Fruit fly (Drosophila melanogaster): Measurements from ENCODE around the gene rdx.
A peak's percentile ranks its signal among the peaks of the same experiment; 100 is the strongest.

The rdx gene

DNA sequence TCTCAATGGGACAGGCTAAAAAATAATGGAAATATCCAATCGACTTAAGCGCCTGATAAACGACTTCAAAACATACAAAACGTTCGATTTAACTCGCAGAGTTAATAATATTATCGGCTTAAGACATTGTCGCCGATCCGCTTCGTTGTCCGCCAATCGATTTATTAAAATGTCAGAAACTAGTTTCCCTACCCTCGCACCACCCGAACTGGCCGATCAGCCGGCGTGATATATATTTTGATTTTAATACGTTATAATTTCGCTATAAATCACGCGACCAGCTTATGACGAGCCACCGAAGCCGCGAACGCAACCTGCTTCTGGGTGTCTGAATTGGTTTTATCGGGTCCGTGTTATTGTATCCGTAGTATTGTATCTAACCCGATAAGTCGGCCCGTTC is 104.3 kb downstream of the rdx start:
- TF ChIP-seq gl (tag; optimal IDR thresholded peaks at IDR 0.05) = no peak
- TF ChIP-seq CG12605 (GFP tag; IDR thresholded peaks at IDR 0.05) = no peak
- TF ChIP-seq fd96Ca (GFP tag; IDR thresholded peaks at IDR 0.05) = no peak
- no peak for TF ChIP-seq CG32121 (GFP tag; IDR thresholded peaks at IDR 0.05)
- no peak for TF ChIP-seq CG17806 (tag; optimal IDR thresholded peaks at IDR 0.05)
- no peak for TF ChIP-seq Pif1B (GFP tag; optimal IDR thresholded peaks at IDR 0.05)
- no peak for TF ChIP-seq D1 (tag; optimal IDR thresholded peaks at IDR 0.05)
- TF ChIP-seq CG13204 (GFP tag; optimal IDR thresholded peaks at IDR 0.05) = no peak
- no peak for TF ChIP-seq CG8301 (tag; optimal IDR thresholded peaks at IDR 0.05)
- no peak for TF ChIP-seq CG9948 (tag; optimal IDR thresholded peaks at IDR 0.05)
- TF ChIP-seq Snoo (tag; optimal IDR thresholded peaks at IDR 0.05) = no peak
- no peak for TF ChIP-seq Pif1A (GFP tag; optimal IDR thresholded peaks at IDR 0.05)

DNA sequence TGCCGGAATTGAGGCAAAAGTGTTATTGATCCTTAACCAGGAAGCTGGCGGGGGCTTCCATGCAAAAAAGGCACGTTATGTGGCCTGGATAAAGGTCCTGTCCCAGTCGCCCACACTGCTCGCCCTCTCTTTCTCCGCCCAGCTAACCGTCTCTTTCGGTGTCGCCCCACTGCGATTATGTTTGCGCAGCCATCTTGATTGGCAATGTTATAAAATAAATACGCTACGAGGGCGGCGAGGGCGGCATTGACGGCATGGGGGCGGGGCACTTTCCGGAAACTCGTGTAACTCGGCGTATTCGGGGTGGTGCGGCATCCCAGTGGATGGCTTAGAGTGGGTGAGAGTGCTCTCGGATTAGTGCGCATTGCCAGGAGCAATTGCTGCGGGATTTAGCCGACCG is 108.2 kb downstream of the rdx start:
- TF ChIP-seq gl (tag; optimal IDR thresholded peaks at IDR 0.05) (no peak), CG8301 (tag; optimal IDR thresholded peaks at IDR 0.05) (no peak), fd96Ca (GFP tag; IDR thresholded peaks at IDR 0.05) (no peak), CG12605 (GFP tag; IDR thresholded peaks at IDR 0.05) (no peak), rn (GFP tag; IDR thresholded peaks at IDR 0.05) (no peak), CG15710 (tag; optimal IDR thresholded peaks at IDR 0.05) (no peak), Pif1A (GFP tag; optimal IDR thresholded peaks at IDR 0.05) (no peak), CG9948 (tag; optimal IDR thresholded peaks at IDR 0.05) (no peak), CG32121 (GFP tag; IDR thresholded peaks at IDR 0.05) (no peak), CG10348 (GFP tag; IDR thresholded peaks at IDR 0.05) (no peak), CG34367 (tag; optimal IDR thresholded peaks at IDR 0.05) (no peak), CG4496 (GFP tag; IDR thresholded peaks at IDR 0.05) (no peak)

DNA sequence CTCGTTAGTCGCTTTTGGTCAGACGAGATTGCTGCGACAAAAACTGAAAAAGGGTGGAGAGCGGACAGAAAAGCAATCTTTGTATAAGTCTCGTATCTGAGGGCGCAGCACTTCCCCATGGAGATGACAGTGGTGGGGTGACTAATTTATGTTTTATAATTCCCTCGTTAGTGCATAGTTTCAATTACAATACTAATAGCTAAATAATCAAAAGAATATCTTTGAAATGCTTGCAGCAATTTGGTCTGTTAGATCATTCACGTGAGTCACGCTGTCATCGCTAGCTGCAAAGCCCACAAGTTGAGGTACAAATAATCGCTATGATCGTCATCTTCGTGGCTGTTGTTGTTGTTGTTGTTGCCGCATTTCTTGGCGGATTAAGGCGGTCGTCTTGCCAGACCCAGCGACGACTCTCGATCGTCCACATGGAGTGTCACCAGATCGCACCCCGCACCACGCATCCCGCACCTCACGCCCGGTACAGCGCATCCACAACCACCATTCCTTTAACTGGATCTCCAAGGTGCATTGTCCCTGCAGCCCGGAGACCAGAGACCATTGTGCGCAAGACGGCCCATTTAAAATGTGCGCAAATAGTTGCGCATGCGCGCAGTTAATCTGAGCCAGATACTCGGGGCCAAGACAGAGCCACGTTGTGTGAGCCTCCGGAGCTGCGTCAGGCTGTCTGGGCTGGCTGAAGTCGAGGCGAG is 109.9 kb downstream of the rdx start:
- TF ChIP-seq Pif1A (GFP tag; optimal IDR thresholded peaks at IDR 0.05) = peak; percentile 47
- TF ChIP-seq D1 (tag; optimal IDR thresholded peaks at IDR 0.05) = peak; percentile 4
- peak; percentile 69 for TF ChIP-seq Snoo (tag; optimal IDR thresholded peaks at IDR 0.05)
- peak; percentile 71 for TF ChIP-seq CG4496 (GFP tag; IDR thresholded peaks at IDR 0.05)
- peak; percentile 84 for TF ChIP-seq fd96Ca (GFP tag; IDR thresholded peaks at IDR 0.05)
- TF ChIP-seq rn (GFP tag; IDR thresholded peaks at IDR 0.05) = no peak
- peak; percentile 85 for TF ChIP-seq CG15710 (tag; optimal IDR thresholded peaks at IDR 0.05)
- peak; percentile 90 for TF ChIP-seq CG8159 (tag; optimal IDR thresholded peaks at IDR 0.05)
- peak; percentile 66 for TF ChIP-seq CG13204 (GFP tag; optimal IDR thresholded peaks at IDR 0.05)
- peak; percentile 74 for TF ChIP-seq Pif1B (GFP tag; optimal IDR thresholded peaks at IDR 0.05)
- TF ChIP-seq CG12605 (GFP tag; IDR thresholded peaks at IDR 0.05) = peak; percentile 44; the same call in 1 of the 2 replicates
- TF ChIP-seq CG9948 (tag; optimal IDR thresholded peaks at IDR 0.05) = peak; percentile 73
- TF ChIP-seq CG8301 (tag; optimal IDR thresholded peaks at IDR 0.05) = peak; percentile 73
- peak; percentile 91 for TF ChIP-seq EcR (GFP tag; optimal IDR thresholded peaks at IDR 0.05)
- peak; percentile 54; the same call in 1 of the 2 replicates for TF ChIP-seq Ets98B (GFP tag; IDR thresholded peaks at IDR 0.05)
- TF ChIP-seq gl (tag; optimal IDR thresholded peaks at IDR 0.05) = peak; percentile 83
- peak; percentile 88 for TF ChIP-seq CG17806 (tag; optimal IDR thresholded peaks at IDR 0.05)
- TF ChIP-seq CG14655 (GFP tag; optimal IDR thresholded peaks at IDR 0.05) = peak; percentile 82
- no peak for TF ChIP-seq CG10348 (GFP tag; IDR thresholded peaks at IDR 0.05)
- no peak for TF ChIP-seq CG32121 (GFP tag; IDR thresholded peaks at IDR 0.05)
- peak; percentile 76 for TF ChIP-seq CG34367 (tag; optimal IDR thresholded peaks at IDR 0.05)

DNA sequence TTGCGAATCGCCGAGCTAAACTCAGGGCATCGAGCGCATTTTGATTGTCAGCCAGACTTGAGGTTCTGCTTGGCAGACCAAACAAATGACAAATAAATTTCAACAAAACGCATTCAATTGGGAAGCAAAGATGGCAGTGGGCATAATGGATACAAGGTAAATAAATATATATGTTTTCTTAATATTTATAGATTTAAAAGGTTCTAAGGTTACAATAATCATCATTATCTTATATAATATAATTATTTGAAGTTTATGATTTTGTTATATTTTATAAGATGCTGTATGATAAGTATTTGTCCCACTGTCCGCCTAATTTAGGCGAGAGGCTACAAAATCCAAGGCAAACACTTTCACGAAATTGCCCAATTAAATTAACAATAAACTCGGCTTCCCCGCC is 113.8 kb downstream of the rdx start:
- TF ChIP-seq CG10348 (GFP tag; IDR thresholded peaks at IDR 0.05) (no peak), EcR (GFP tag; optimal IDR thresholded peaks at IDR 0.05) (no peak), CG15710 (tag; optimal IDR thresholded peaks at IDR 0.05) (peak; percentile 42), gl (tag; optimal IDR thresholded peaks at IDR 0.05) (no peak), Pif1A (GFP tag; optimal IDR thresholded peaks at IDR 0.05) (no peak), CG13204 (GFP tag; optimal IDR thresholded peaks at IDR 0.05) (no peak), fd96Ca (GFP tag; IDR thresholded peaks at IDR 0.05) (no peak), rn (GFP tag; IDR thresholded peaks at IDR 0.05) (no peak), CG32121 (GFP tag; IDR thresholded peaks at IDR 0.05) (no peak), CG9948 (tag; optimal IDR thresholded peaks at IDR 0.05) (peak; percentile 26), CG14655 (GFP tag; optimal IDR thresholded peaks at IDR 0.05) (peak; percentile 29), Pif1B (GFP tag; optimal IDR thresholded peaks at IDR 0.05) (no peak), D1 (tag; optimal IDR thresholded peaks at IDR 0.05) (no peak), Ets98B (GFP tag; IDR thresholded peaks at IDR 0.05) (no peak), CG4496 (GFP tag; IDR thresholded peaks at IDR 0.05) (no peak), CG34367 (tag; optimal IDR thresholded peaks at IDR 0.05) (peak; percentile 31), CG17806 (tag; optimal IDR thresholded peaks at IDR 0.05) (peak; percentile 28), CG8301 (tag; optimal IDR thresholded peaks at IDR 0.05) (no peak), CG8159 (tag; optimal IDR thresholded peaks at IDR 0.05) (peak; percentile 51), Snoo (tag; optimal IDR thresholded peaks at IDR 0.05) (no peak), CG12605 (GFP tag; IDR thresholded peaks at IDR 0.05) (no peak)
